Worm (Caenorhabditis elegans) whole organism, L4 larva: ENCODE data around the gene C39B10.5.

Experiments
- F10B5.3 ChIP-seq: sonication (generic microtip); optimal IDR thresholded peaks from 2 replicates; lab custom pipeline; 2016; ENCODE audit warnings: mild to moderate bottlenecking, missing genetic modification characterization, missing compliant biosample characterization
- F44E2.7 ChIP-seq: fragments of 200-800 bp; sonication (Bioruptor generic); IDR thresholded peaks from 2 replicates; pipeline ENCODE4 v2.1.2; 2022; ENCODE audit warnings: missing genetic modification characterization, missing compliant biosample characterization
- F49E8.2 ChIP-seq: sonication (generic microtip); optimal IDR thresholded peaks from 2 replicates; lab custom pipeline; 2016; ENCODE audit warnings: missing compliant biosample characterization, mild to moderate bottlenecking, missing genetic modification characterization, borderline replicate concordance
- T20F7.1 ChIP-seq: fragments of 200-800 bp; sonication (Bioruptor generic); optimal IDR thresholded peaks from 2 replicates; lab custom pipeline; 2018; ENCODE audit warnings: mild to moderate bottlenecking, missing genetic modification characterization, missing compliant biosample characterization
- Y105C5A.15 ChIP-seq: fragments of 200-800 bp; sonication (Bioruptor generic); IDR thresholded peaks from 2 replicates; pipeline ENCODE4 v1.3.6; 2022; ENCODE audit warnings: missing genetic modification characterization, missing compliant biosample characterization
- Y75B8A.6 ChIP-seq: fragments of 200-800 bp; sonication (Bioruptor generic); IDR thresholded peaks from 2 replicates; pipeline ENCODE4 v1.3.6; 2022; ENCODE audit warnings: missing genetic modification reagents, missing genetic modification characterization, missing compliant biosample characterization
- ZK337.2 ChIP-seq: fragments of 200-800 bp; sonication (Bioruptor generic); IDR thresholded peaks from 2 replicates; pipeline ENCODE4 v1.3.6; 2022; ENCODE audit warnings: missing genetic modification reagents, missing genetic modification characterization, missing compliant biosample characterization
- aha-1 ChIP-seq: fragments of 150-350 bp; peaks from one replicate; lab custom pipeline; 2014; ENCODE audit warnings: missing biosample characterization, missing genetic modification characterization
- aly-2 ChIP-seq: sonication (generic microtip); optimal IDR thresholded peaks from 2 replicates; lab custom pipeline; 2018; ENCODE audit warnings: missing biosample characterization, missing genetic modification characterization
- ama-1 ChIP-seq: fragments of 150-350 bp; optimal IDR thresholded peaks from 2 replicates; lab custom pipeline; 2014; ENCODE audit warnings: inconsistent platforms, mixed read lengths
- ceh-28 ChIP-seq: fragments of 150-350 bp; optimal IDR thresholded peaks from 2 replicates; lab custom pipeline; 2014; ENCODE audit warnings: missing biosample characterization, missing genetic modification reagents, missing genetic modification characterization
- ceh-62 ChIP-seq: sonication (generic microtip); optimal IDR thresholded peaks from 2 replicates; lab custom pipeline; 2017; ENCODE audit warnings: missing biosample characterization, missing genetic modification characterization
- cey-2 ChIP-seq: sonication (generic microtip); optimal IDR thresholded peaks from 3 replicates; lab custom pipeline; 2017; ENCODE audit warnings: missing genetic modification characterization, mild to moderate bottlenecking, missing compliant biosample characterization, antibody characterized with exemption, borderline replicate concordance; ENCODE audit not compliant: insufficient read depth
- ctbp-1 ChIP-seq: fragments of 200-800 bp; sonication (Bioruptor generic); IDR thresholded peaks from 2 replicates; pipeline ENCODE4 v1.3.6; 2022; ENCODE audit warnings: missing genetic modification reagents, missing genetic modification characterization, missing compliant biosample characterization
- daf-16 ChIP-seq, 3 experiments: sonication (generic microtip); optimal IDR thresholded peaks; 2 replicates each; lab custom pipeline; 2016 to 2017; ENCODE audit warnings: missing genetic modification characterization in 3 of 3, missing genetic modification reagents in 3 of 3, mild to moderate bottlenecking in 2 of 3, missing compliant biosample characterization in 2 of 3, missing biosample characterization in 1 of 3, moderate library complexity in 1 of 3
- daf-8 ChIP-seq: fragments of 200-800 bp; sonication (Bioruptor generic); IDR thresholded peaks from 2 replicates; pipeline ENCODE4 v1.3.6; 2022; ENCODE audit warnings: missing genetic modification characterization, missing compliant biosample characterization
- dmd-8 ChIP-seq: fragments of 200-800 bp; sonication (Bioruptor generic); IDR thresholded peaks from 2 replicates; pipeline ENCODE4 v1.3.6; 2022; ENCODE audit warnings: missing genetic modification characterization, missing compliant biosample characterization
- dmd-9 ChIP-seq: fragments of 200-800 bp; sonication (Bioruptor generic); IDR thresholded peaks from 2 replicates; pipeline ENCODE4 v1.3.6; 2022; ENCODE audit warnings: missing genetic modification reagents, missing genetic modification characterization, missing compliant biosample characterization
- dve-1 ChIP-seq: sonication (generic microtip); optimal IDR thresholded peaks from 2 replicates; lab custom pipeline; 2017; ENCODE audit warnings: antibody characterized with exemption, mild to moderate bottlenecking, missing genetic modification characterization, missing compliant biosample characterization; ENCODE audit not compliant: insufficient read depth
- fkh-10 ChIP-seq: fragments of 150-350 bp; optimal IDR thresholded peaks from 2 replicates; lab custom pipeline; 2014; ENCODE audit warnings: missing biosample characterization, missing genetic modification reagents, missing genetic modification characterization
- gei-8 ChIP-seq: fragments of 200-800 bp; sonication (Bioruptor generic); optimal IDR thresholded peaks from 2 replicates; lab custom pipeline; 2018; ENCODE audit warnings: mild to moderate bottlenecking, missing genetic modification characterization, missing compliant biosample characterization
- hlh-11 ChIP-seq: fragments of 200-800 bp; sonication (Bioruptor generic); optimal IDR thresholded peaks from 2 replicates; lab custom pipeline; 2018; ENCODE audit warnings: mild to moderate bottlenecking, missing genetic modification characterization, missing compliant biosample characterization
- lin-1 ChIP-seq: fragments of 200-800 bp; sonication (Bioruptor generic); IDR thresholded peaks from 2 replicates; pipeline ENCODE4 v1.3.6; 2022; ENCODE audit warnings: missing genetic modification reagents, missing genetic modification characterization, missing compliant biosample characterization
- lin-13 ChIP-seq: fragments of 150-350 bp; optimal IDR thresholded peaks from 2 replicates; lab custom pipeline; 2014; ENCODE audit warnings: missing biosample characterization, missing genetic modification reagents, missing genetic modification characterization
- lin-39 ChIP-seq: fragments of 150-350 bp; optimal IDR thresholded peaks from 2 replicates; lab custom pipeline; 2014; ENCODE audit warnings: missing biosample characterization, missing genetic modification reagents, missing genetic modification characterization
- lsy-2 ChIP-seq, 2 experiments: fragments of 150-350 bp in 1 of 2; sonication (generic microtip) in 1 of 2; optimal IDR thresholded peaks; 2 replicates each; lab custom pipeline; 2014 to 2017; ENCODE audit warnings: missing biosample characterization in 2 of 2, missing genetic modification characterization in 2 of 2
- mdl-1 ChIP-seq, 2 experiments: fragments of 150-350 bp in 1 of 2; sonication (generic microtip) in 1 of 2; optimal IDR thresholded peaks; 2 replicates each; lab custom pipeline; 2014 to 2017; ENCODE audit warnings: missing biosample characterization in 2 of 2, missing genetic modification characterization in 2 of 2
- mxl-3 ChIP-seq: fragments of 200-800 bp; sonication (Bioruptor generic); optimal IDR thresholded peaks from 2 replicates; lab custom pipeline; 2018; ENCODE audit warnings: mild to moderate bottlenecking, missing genetic modification characterization, missing compliant biosample characterization
- nhr-10 ChIP-seq: fragments of 150-350 bp; optimal IDR thresholded peaks from 2 replicates; lab custom pipeline; 2014; ENCODE audit warnings: missing biosample characterization, missing genetic modification characterization
- nhr-102 ChIP-seq: sonication (generic microtip); optimal IDR thresholded peaks from 2 replicates; lab custom pipeline; 2016; ENCODE audit warnings: mild to moderate bottlenecking, missing genetic modification characterization, moderate library complexity, missing compliant biosample characterization
- nhr-111 ChIP-seq: fragments of 200-800 bp; sonication (Bioruptor generic); optimal IDR thresholded peaks from 2 replicates; lab custom pipeline; 2018; ENCODE audit warnings: mild to moderate bottlenecking, missing genetic modification characterization, missing compliant biosample characterization
- nhr-41 ChIP-seq: fragments of 200-800 bp; sonication (Bioruptor generic); IDR thresholded peaks from 2 replicates; pipeline ENCODE4 v1.3.6; 2022; ENCODE audit warnings: missing genetic modification reagents, missing genetic modification characterization, missing compliant biosample characterization
- nhr-6 ChIP-seq: fragments of 150-350 bp; optimal IDR thresholded peaks from 2 replicates; lab custom pipeline; 2014; ENCODE audit warnings: missing biosample characterization, missing genetic modification characterization
- nhr-76 ChIP-seq: fragments of 150-350 bp; optimal IDR thresholded peaks from 2 replicates; lab custom pipeline; 2014; ENCODE audit warnings: missing biosample characterization, missing genetic modification characterization
- nhr-77 ChIP-seq: fragments of 150-350 bp; optimal IDR thresholded peaks from 2 replicates; lab custom pipeline; 2014; ENCODE audit warnings: missing biosample characterization, missing genetic modification characterization
- pha-4 ChIP-seq, 2 experiments: fragments of 150-350 bp in 1 of 2; fragments of 200-800 bp in 1 of 2; sonication (Bioruptor generic) in 1 of 2; IDR thresholded peaks in 1 of 2; optimal IDR thresholded peaks in 1 of 2; 2 replicates each; pipeline versions ENCODE4 v1.3.6 to Lab custom; 2014 to 2022; ENCODE audit warnings: missing genetic modification characterization in 2 of 2, missing genetic modification reagents in 2 of 2, missing biosample characterization in 1 of 2, missing compliant biosample characterization in 1 of 2
- php-3 ChIP-seq: fragments of 200-800 bp; sonication (Bioruptor generic); IDR thresholded peaks from 2 replicates; pipeline ENCODE4 v1.3.6; 2022; ENCODE audit warnings: missing genetic modification reagents, missing genetic modification characterization, missing compliant biosample characterization
- pqm-1 ChIP-seq: sonication (generic microtip); optimal IDR thresholded peaks from 2 replicates; lab custom pipeline; 2017; ENCODE audit warnings: missing biosample characterization, missing genetic modification characterization
- sdz-12 ChIP-seq: fragments of 200-800 bp; sonication (Bioruptor generic); optimal IDR thresholded peaks from 2 replicates; lab custom pipeline; 2018; ENCODE audit warnings: mild to moderate bottlenecking, missing genetic modification characterization, missing compliant biosample characterization
- set-16 ChIP-seq: fragments of 200-800 bp; sonication (Bioruptor generic); IDR thresholded peaks from 2 replicates; pipeline ENCODE4 v1.3.6; 2022; ENCODE audit warnings: missing genetic modification reagents, missing genetic modification characterization, missing compliant biosample characterization
- skn-1 ChIP-seq: fragments of 150-350 bp; optimal IDR thresholded peaks from 2 replicates; lab custom pipeline; 2014; ENCODE audit warnings: missing biosample characterization, missing genetic modification characterization
- snpc-4 ChIP-seq: fragments of 150-350 bp; optimal IDR thresholded peaks from 2 replicates; lab custom pipeline; 2014; ENCODE audit warnings: missing biosample characterization, missing genetic modification characterization
- spr-1 ChIP-seq: sonication (generic microtip); optimal IDR thresholded peaks from 2 replicates; lab custom pipeline; 2016; ENCODE audit warnings: mild to moderate bottlenecking, missing genetic modification characterization, missing compliant biosample characterization
- spr-3 ChIP-seq: fragments of 200-800 bp; sonication (Bioruptor generic); optimal IDR thresholded peaks from 2 replicates; lab custom pipeline; 2018; ENCODE audit warnings: mild to moderate bottlenecking, missing genetic modification characterization, missing compliant biosample characterization
- tag-97 ChIP-seq: fragments of 200-800 bp; sonication (Bioruptor generic); IDR thresholded peaks from 2 replicates; pipeline ENCODE4 v1.3.6; 2022; ENCODE audit warnings: missing genetic modification characterization, missing compliant biosample characterization
- tra-1 ChIP-seq: fragments of 200-800 bp; sonication (Bioruptor generic); IDR thresholded peaks from 2 replicates; pipeline ENCODE4 v1.3.6; 2022; ENCODE audit warnings: missing genetic modification reagents, missing genetic modification characterization, missing compliant biosample characterization
- unc-130 ChIP-seq: sonication (generic microtip); optimal IDR thresholded peaks from 2 replicates; lab custom pipeline; 2016; ENCODE audit warnings: missing genetic modification reagents, missing genetic modification characterization, missing compliant biosample characterization
- zag-1 ChIP-seq: fragments of 150-350 bp; optimal IDR thresholded peaks from 2 replicates; lab custom pipeline; 2014; ENCODE audit warnings: missing biosample characterization, missing genetic modification characterization
- zfp-2 ChIP-seq: sonication (generic microtip); optimal IDR thresholded peaks from 2 replicates; lab custom pipeline; 2016; ENCODE audit warnings: mild to moderate bottlenecking, missing genetic modification characterization, missing compliant biosample characterization
- zfp-3 ChIP-seq: fragments of 200-800 bp; sonication (Bioruptor generic); conservative IDR thresholded peaks from 2 replicates; pipeline ENCODE4 v1.3.6; 2022; ENCODE audit warnings: missing genetic modification reagents, missing genetic modification characterization, missing compliant biosample characterization
- zip-2 ChIP-seq: fragments of 150-350 bp; optimal IDR thresholded peaks from 2 replicates; lab custom pipeline; 2014; ENCODE audit warnings: missing biosample characterization, missing genetic modification characterization
- ztf-11 ChIP-seq: fragments of 150-350 bp; optimal IDR thresholded peaks from 2 replicates; lab custom pipeline; 2014; ENCODE audit warnings: missing biosample characterization, missing genetic modification characterization

Gene C39B10.5

DNA sequence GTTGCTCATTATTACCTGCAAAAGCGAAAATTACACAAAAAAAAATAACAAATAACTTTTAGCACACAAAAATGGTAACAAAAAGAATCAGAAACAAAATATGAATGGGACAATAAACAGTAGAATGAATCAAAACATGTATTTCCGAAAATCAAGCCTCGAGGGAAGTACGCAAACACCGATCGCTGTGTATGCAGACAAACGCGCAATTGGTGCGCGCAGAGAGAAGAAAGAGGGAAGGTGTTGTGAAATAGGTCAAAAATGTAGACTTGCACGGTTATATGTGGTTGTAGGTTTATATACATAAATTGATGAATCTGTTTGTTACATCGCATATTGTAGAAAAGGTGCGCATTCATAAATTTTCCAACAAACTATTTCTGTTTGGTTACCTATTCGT lies 27.4 kb upstream of the C39B10.5 start, which contains the start of gene cdk-11.2 (continued):
- TF ChIP-seq nhr-6 (tag; lab: Kevin White, UChicago): peak; percentile 79
- TF ChIP-seq lin-13: peak; percentile 32
- peak; percentile 24 for TF ChIP-seq pqm-1 (tag; lab: Kevin White, UChicago)
- no peak for TF ChIP-seq dve-1
- TF ChIP-seq ceh-28: no peak
- no peak for TF ChIP-seq nhr-41 (GFP tag; lab: Robert Waterston, UW)
- no peak for TF ChIP-seq unc-130 (GFP tag; lab: Kevin White, UChicago)
- TF ChIP-seq gei-8: no peak
- TF ChIP-seq lsy-2 (tag; optimal IDR thresholded peaks at IDR 0.05; lab: Kevin White, UChicago): no peak
- no peak for TF ChIP-seq tag-97 (GFP tag; lab: Robert Waterston, UW)
- peak; percentile 48 for TF ChIP-seq fkh-10
- no peak for TF ChIP-seq F49E8.2 (tag; lab: Kevin White, UChicago)
- TF ChIP-seq sdz-12 (GFP tag; lab: Kevin White, UChicago): no peak
- TF ChIP-seq snpc-4 (tag; lab: Kevin White, UChicago): no peak
- no peak for TF ChIP-seq ama-1 (lab: Kevin White, UChicago)
- TF ChIP-seq nhr-111 (GFP tag; lab: Kevin White, UChicago): no peak
- no peak for TF ChIP-seq ZK337.2
- TF ChIP-seq php-3: no peak
- TF ChIP-seq dmd-8 (GFP tag; lab: Robert Waterston, UW): no peak
- no peak for TF ChIP-seq F10B5.3
- no peak for TF ChIP-seq tra-1 (GFP tag; lab: Robert Waterston, UW)
- TF ChIP-seq F44E2.7 (GFP tag; lab: Robert Waterston, UW): no peak
- TF ChIP-seq aly-2 (tag; lab: Kevin White, UChicago): no peak
- TF ChIP-seq aha-1 (tag; lab: Kevin White, UChicago): no peak
- no peak for TF ChIP-seq pha-4 (GFP tag; IDR thresholded peaks at IDR 0.05; lab: Robert Waterston, UW)
- TF ChIP-seq pha-4 (tag; optimal IDR thresholded peaks at IDR 0.05; lab: Kevin White, UChicago): peak; percentile 94
- TF ChIP-seq daf-16 (GFP tag; optimal IDR thresholded peaks at IDR 0.05; lab: Kevin White, UChicago): no peak
- TF ChIP-seq daf-16 (tag; optimal IDR thresholded peaks at IDR 0.05; lab: Kevin White, UChicago): peak; percentile 70
- TF ChIP-seq zfp-3 (GFP tag; lab: Robert Waterston, UW): no peak
- no peak for TF ChIP-seq cey-2 (tag; lab: Kevin White, UChicago)
- TF ChIP-seq nhr-102 (tag; lab: Kevin White, UChicago): no peak
- TF ChIP-seq mdl-1 (tag; optimal IDR thresholded peaks at IDR 0.05; lab: Kevin White, UChicago): peak in 1 of 2 experiments; percentile 64
- peak; percentile 54 for TF ChIP-seq mxl-3
- peak; percentile 58 for TF ChIP-seq hlh-11 (tag; lab: Kevin White, UChicago)
- TF ChIP-seq T20F7.1 (GFP tag; lab: Kevin White, UChicago): no peak
- TF ChIP-seq spr-1 (tag; lab: Kevin White, UChicago): no peak
- TF ChIP-seq zip-2 (tag; lab: Kevin White, UChicago): no peak
- no peak for TF ChIP-seq Y105C5A.15 (GFP tag; lab: Robert Waterston, UW)
- TF ChIP-seq ceh-62 (tag; lab: Kevin White, UChicago): no peak
- no peak for TF ChIP-seq set-16
- TF ChIP-seq nhr-77 (tag; lab: Kevin White, UChicago): peak; percentile 51
- TF ChIP-seq spr-3: no peak
- TF ChIP-seq ctbp-1 (GFP tag; lab: Robert Waterston, UW): no peak
- no peak for TF ChIP-seq nhr-10
- TF ChIP-seq ztf-11: no peak
- TF ChIP-seq zag-1: no peak
- TF ChIP-seq dmd-9 (GFP tag; lab: Robert Waterston, UW): no peak
- TF ChIP-seq skn-1 (tag; lab: Kevin White, UChicago): no peak
- TF ChIP-seq Y75B8A.6 (GFP tag; lab: Robert Waterston, UW): no peak
- no peak for TF ChIP-seq lin-39 (tag; lab: Kevin White, UChicago)
- TF ChIP-seq zfp-2 (tag; lab: Kevin White, UChicago): no peak
- TF ChIP-seq nhr-76 (tag; lab: Kevin White, UChicago): no peak
- TF ChIP-seq daf-8 (GFP tag; lab: Robert Waterston, UW): no peak
- TF ChIP-seq lin-1: no peak
